Fruit fly (Drosophila melanogaster) Kc167 (cell line): Measurements from ENCODE around the gene Pvf2.

Source experiments
- Myc ChIP-seq: fragments of >200 bp; optimal IDR thresholded peaks from 2 replicates; lab custom pipeline; 2017; ENCODE audit warnings: missing external identifiers
- Sin3A ChIP-seq: fragments of >200 bp; optimal IDR thresholded peaks from 2 replicates; lab custom pipeline; 2018; ENCODE audit warnings: missing external identifiers
- h ChIP-seq: fragments of >200 bp; optimal IDR thresholded peaks from 3 replicates; lab custom pipeline; 2018; ENCODE audit warnings: missing external identifiers
- insv ChIP-seq: fragments of >200 bp; optimal IDR thresholded peaks from 3 replicates; lab custom pipeline; 2018; ENCODE audit warnings: missing external identifiers
- psq ChIP-seq: fragments of >200 bp; optimal IDR thresholded peaks from 2 replicates; lab custom pipeline; 2017; ENCODE audit warnings: missing external identifiers
- ttk ChIP-seq: sonication (Bioruptor generic); optimal IDR thresholded peaks from 2 replicates; lab custom pipeline; 2017; ENCODE audit warnings: missing external identifiers

Pvf2 gene

DNA sequence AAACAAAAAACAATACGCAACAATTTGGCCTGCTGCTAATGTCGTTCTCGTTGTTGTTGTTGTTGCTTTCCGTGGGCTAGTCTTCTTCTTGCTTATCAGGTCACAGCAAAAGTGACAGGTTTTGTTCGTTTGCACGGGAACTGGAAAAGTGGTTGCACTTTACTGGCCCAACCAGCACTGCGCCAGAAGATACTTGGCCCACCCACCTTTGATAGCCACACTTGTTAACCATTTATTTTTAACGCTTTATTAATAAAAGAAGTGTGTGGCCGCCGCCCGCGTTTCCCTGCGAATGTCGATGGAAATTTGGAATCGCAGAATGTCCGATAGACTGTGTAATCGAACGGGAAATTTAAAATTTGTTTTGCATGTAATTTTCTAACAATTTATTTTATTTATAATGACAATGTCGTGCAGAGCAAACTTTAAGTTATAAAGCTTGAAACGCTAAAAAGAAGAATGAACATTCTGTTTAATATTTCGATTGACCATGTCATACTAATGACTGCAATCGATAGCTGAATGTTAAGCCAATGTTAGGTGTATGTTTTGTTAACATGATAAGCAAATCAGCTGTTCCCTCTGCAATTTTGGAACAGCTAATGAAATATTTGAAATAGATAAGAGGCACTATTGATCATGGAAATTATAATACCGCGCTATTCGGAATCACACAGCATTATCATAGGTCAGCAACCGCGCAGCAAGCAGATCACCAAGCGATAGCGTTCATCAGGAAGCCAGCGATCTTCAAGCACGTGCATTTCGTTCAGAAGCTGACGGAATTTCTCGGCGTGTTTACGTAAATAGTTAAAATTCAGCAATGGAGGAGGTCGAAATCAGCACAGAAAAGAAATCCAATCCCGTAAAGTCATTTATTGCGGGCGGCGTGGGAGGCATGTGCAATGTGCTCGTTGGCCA is 57.2 kb downstream of the Pvf2 start, which contains the start of the genes CG31908 and MME1:
TSS of gene CG31908 (minus strand) at position 402 of the 921 bp plus-strand sequence.
TSS of gene MME1 (plus strand) at position 539 of the 921 bp plus-strand sequence.
- TF ChIP-seq h = no peak
- TF ChIP-seq Sin3A (lab: Kevin White, UChicago) = no peak
- no peak for TF ChIP-seq Myc
- TF ChIP-seq insv (lab: Kevin White, UChicago) = no peak
- no peak for TF ChIP-seq ttk (lab: Kevin White, UChicago)

DNA sequence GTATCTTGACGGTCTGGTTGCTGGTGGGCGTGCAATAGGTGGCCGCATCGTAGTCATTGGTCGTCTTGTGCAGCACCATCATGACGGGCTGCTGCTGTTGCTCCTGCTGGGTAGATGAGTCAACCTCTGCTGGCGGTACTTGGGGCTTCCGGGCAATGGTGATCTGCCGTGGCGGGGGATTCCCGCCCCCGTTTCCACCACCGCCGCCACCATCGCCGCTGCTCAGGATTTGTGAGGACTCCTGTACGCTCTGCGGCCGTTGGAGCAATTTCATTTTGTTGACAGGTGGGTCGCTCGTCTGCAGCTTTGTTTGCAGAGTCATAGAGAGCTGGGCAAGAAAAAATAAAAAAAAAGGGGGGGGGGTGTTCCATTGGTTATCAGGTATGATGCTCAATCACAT is 58.1 kb downstream of the Pvf2 start:
- no peak for TF ChIP-seq psq (lab: Kevin White, UChicago)

DNA sequence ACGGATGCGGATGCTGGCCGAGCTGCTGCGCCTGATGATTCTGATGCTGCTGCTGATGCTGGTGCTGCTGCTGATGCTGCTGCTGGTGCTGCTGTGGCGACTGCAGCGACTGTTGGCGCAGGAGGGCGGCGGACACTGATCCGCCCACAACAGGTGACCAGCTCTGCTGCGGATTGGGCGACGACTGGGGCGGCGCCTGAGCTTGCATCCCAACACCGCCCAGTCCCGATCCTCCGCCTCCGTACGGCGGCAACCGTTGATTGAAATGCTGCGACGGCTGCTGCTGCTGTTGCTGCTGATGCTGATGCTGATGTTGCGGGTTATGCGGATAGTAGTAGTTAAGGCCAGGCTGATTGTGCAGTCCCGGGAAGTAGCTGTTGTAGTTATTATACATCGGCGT is 59.2 kb downstream of the Pvf2 start:
- no peak for TF ChIP-seq Sin3A (lab: Kevin White, UChicago)
- no peak for TF ChIP-seq h
- no peak for TF ChIP-seq Myc
- TF ChIP-seq psq (lab: Kevin White, UChicago) = no peak
- no peak for TF ChIP-seq insv (lab: Kevin White, UChicago)
- no peak for TF ChIP-seq ttk (lab: Kevin White, UChicago)

DNA sequence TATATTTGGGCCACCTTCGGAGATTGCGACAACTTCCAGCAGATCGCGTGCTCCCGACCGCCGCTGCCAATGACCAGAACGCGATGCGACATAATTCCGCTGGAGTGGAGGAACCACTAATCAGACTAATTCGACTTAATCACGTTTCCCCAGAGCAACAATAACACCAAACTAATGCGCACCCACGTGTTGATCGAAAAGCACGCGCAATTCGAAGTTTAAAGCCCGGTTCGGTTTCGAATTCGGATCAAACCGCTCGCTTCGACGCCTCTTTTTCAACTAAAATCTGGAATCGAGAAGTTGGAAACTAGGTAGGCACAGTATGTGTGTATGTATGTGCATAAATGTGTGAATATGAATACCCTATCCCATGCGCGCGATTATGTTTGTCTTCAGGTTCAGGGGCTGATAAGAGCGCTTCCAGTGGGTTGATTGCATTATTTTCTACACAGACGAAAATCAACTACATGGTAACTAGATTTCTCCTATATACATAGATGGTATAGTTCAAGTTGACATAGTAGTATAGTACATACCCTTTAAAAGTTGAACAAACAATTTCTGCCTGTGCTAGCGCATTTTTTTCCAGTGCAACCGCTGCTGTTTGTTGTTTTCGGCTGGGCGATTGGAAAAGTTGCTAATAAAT is 60.7 kb downstream of the Pvf2 start, which contains the start of gene Gart:
TSS of gene Gart (minus strand) at position 285 of the 646 bp plus-strand sequence.
- TF ChIP-seq psq (lab: Kevin White, UChicago) (no peak), insv (lab: Kevin White, UChicago) (no peak), Myc (no peak), h (no peak), Sin3A (lab: Kevin White, UChicago) (no peak), ttk (lab: Kevin White, UChicago) (no peak)

DNA sequence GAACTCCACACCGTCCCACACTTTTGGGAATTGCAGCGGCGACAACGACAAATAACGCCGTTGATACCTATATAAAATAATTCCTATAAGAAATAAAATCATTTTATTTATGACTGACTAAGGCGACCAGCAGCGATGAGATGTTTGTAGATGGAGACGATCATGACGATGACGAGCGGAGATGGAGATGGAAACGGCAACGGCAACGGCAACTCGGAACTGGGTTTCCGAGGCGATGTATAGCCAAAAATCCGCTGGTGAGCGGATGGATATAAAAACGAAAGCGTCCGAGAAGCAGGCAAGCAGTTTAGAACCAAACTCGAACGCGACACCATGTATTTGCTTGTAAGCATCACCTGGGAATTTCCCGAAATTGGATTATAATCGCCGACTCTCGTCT is 63.1 kb downstream of the Pvf2 start, which contains the start of gene Pcp:
TSS of gene Pcp (plus strand) at position 301 of the 400 bp plus-strand sequence.
- TF ChIP-seq ttk (lab: Kevin White, UChicago) = no peak
- TF ChIP-seq Sin3A (lab: Kevin White, UChicago) = no peak
- TF ChIP-seq psq (lab: Kevin White, UChicago) = no peak
- no peak for TF ChIP-seq insv (lab: Kevin White, UChicago)
- TF ChIP-seq Myc = no peak
- TF ChIP-seq h = no peak
